Fruit fly (Drosophila melanogaster): Measurements from ENCODE around the gene vret.
A peak's percentile ranks its signal among the peaks of the same experiment; 100 is the strongest.

The vret gene

dm6 chr3R:22753895-22754774, 8.8 kb upstream of the vret start (continued):
- TF ChIP-seq zen2 (GFP tag; IDR thresholded peaks at IDR 0.05; ENCODE audit: partially characterized antibody) (0 out of 3 replicates have a peak, but pooled peaks have one; percentile 5), trem (tag; optimal IDR thresholded peaks at IDR 0.05) (peak; percentile 0), CG7928 (GFP tag; optimal IDR thresholded peaks at IDR 0.05) (no peak), trh (GFP tag; optimal IDR thresholded peaks at IDR 0.05) (peak; percentile 11), Ets97D (GFP tag; optimal IDR thresholded peaks at IDR 0.05) (no peak), CG12942 (GFP tag; optimal IDR thresholded peaks at IDR 0.05) (peak; percentile 23), nmo (GFP tag; optimal IDR thresholded peaks at IDR 0.05) (peak; percentile 78), CG1602 (GFP tag; optimal IDR thresholded peaks at IDR 0.05) (peak; percentile 43), CG7839 (tag; optimal IDR thresholded peaks at IDR 0.05) (peak; percentile 74), Eip74EF (GFP tag; optimal IDR thresholded peaks at IDR 0.05) (no peak), Taf1 (GFP tag; IDR thresholded peaks at IDR 0.05) (no peak), gem (tag; optimal IDR thresholded peaks at IDR 0.05) (peak; percentile 82), NFAT (GFP tag; IDR thresholded peaks at IDR 0.05) (peak; percentile 79), twi (tag; optimal IDR thresholded peaks at IDR 0.05) (peak; percentile 19), Dad (GFP tag; optimal IDR thresholded peaks at IDR 0.05) (no peak), CG12659 (GFP tag; optimal IDR thresholded peaks at IDR 0.05) (peak; percentile 74), CG6254 (GFP tag; optimal IDR thresholded peaks at IDR 0.05) (peak; percentile 68), CG16813 (GFP tag; IDR thresholded peaks at IDR 0.05; ENCODE audit: partially characterized antibody) (no peak), CG8924 (tag; optimal IDR thresholded peaks at IDR 0.05) (peak; percentile 57), CG18011 (GFP tag; optimal IDR thresholded peaks at IDR 0.05) (peak; percentile 25), CG18262 (tag; optimal IDR thresholded peaks at IDR 0.05) (peak; percentile 77), chif (GFP tag; optimal IDR thresholded peaks at IDR 0.05) (peak in 1 of 2 experiments; percentile 40), rib (GFP tag; IDR thresholded peaks at IDR 0.05) (peak; percentile 47; the same call in 1 of the 2 replicates), CG13424 (tag; optimal IDR thresholded peaks at IDR 0.05) (peak; percentile 79), Dek (tag; optimal IDR thresholded peaks at IDR 0.05) (peak; percentile 58), CG11085 (GFP tag; IDR thresholded peaks at IDR 0.05) (no peak; the same call in 1 of the 2 replicates), D19A (tag; optimal IDR thresholded peaks at IDR 0.05) (peak; percentile 92), gcm2 (GFP tag; optimal IDR thresholded peaks at IDR 0.05) (peak; percentile 21), stc (GFP tag; IDR thresholded peaks at IDR 0.05) (peak; percentile 10; the same call in 1 of the 2 replicates), CG10543 (GFP tag; optimal IDR thresholded peaks at IDR 0.05) (peak; percentile 90), Poxn (GFP tag; IDR thresholded peaks at IDR 0.05) (no peak), prd (optimal IDR thresholded peaks at IDR 0.05) (no peak), prd (GFP tag; IDR thresholded peaks at IDR 0.05) (peak; percentile 49; the same call in 2 of the 3 replicates), Awh (GFP tag; IDR thresholded peaks at IDR 0.05) (0 out of 2 replicates have a peak, but pooled peaks have one; percentile 20), CG1792 (GFP tag; optimal IDR thresholded peaks at IDR 0.05) (peak; percentile 1), CG9817 (tag; optimal IDR thresholded peaks at IDR 0.05) (peak; percentile 41), fd64A (GFP tag; optimal IDR thresholded peaks at IDR 0.05) (peak; percentile 46), gsb-n (tag; optimal IDR thresholded peaks at IDR 0.05) (no peak), shn (GFP tag; optimal IDR thresholded peaks at IDR 0.05) (peak; percentile 50), Fer2 (tag; optimal IDR thresholded peaks at IDR 0.05) (peak; percentile 37), fd102C (GFP tag; optimal IDR thresholded peaks at IDR 0.05) (no peak), crc (GFP tag; optimal IDR thresholded peaks at IDR 0.05) (peak; percentile 48), tx (GFP tag; optimal IDR thresholded peaks at IDR 0.05) (no peak), CG8359 (GFP tag; optimal IDR thresholded peaks at IDR 0.05; ENCODE audit: borderline replicate concordance) (no peak), ara (GFP tag; IDR thresholded peaks at IDR 0.05) (peak; percentile 39; the same call in 1 of the 2 replicates), CG34422 (GFP tag; IDR thresholded peaks at IDR 0.05) (no peak; the same call in none of the 3 replicates), CG11560 (tag; IDR thresholded peaks at IDR 0.05) (no peak), CG34376 (GFP tag; optimal IDR thresholded peaks at IDR 0.05) (no peak)

Measured in whole organism, embryonic.